Fruit fly (Drosophila melanogaster) whole organism, prepupa: ENCODE measurements around the gene mib1.
A peak's percentile ranks its signal among the peaks of the same experiment; 100 is the strongest.

Experiments
- CG10631 ChIP-seq: fragments of 200-800 bp; sonication (Bioruptor generic); optimal IDR thresholded peaks from 2 replicates; lab custom pipeline; 2016; ENCODE audit warnings: missing biosample characterization, missing genetic modification characterization
- CG10669 ChIP-seq: fragments of 200-800 bp; sonication (Bioruptor generic); optimal IDR thresholded peaks from 3 replicates; lab custom pipeline; 2018; ENCODE audit warnings: missing biosample characterization, mild to moderate bottlenecking, missing genetic modification characterization, moderate library complexity
- CG11294 ChIP-seq: fragments of 200-800 bp; sonication (Bioruptor generic); IDR thresholded peaks from 2 replicates; pipeline ENCODE4 v1.3.6; 2022; ENCODE audit warnings: missing biosample characterization, missing genetic modification characterization
- CG11762 ChIP-seq: fragments of 200-800 bp; sonication (Bioruptor generic); optimal IDR thresholded peaks from 3 replicates; lab custom pipeline; 2016; ENCODE audit warnings: missing biosample characterization, missing genetic modification characterization; ENCODE audit not compliant: insufficient read depth
- CG11902 ChIP-seq: fragments of 200-800 bp; sonication (Bioruptor generic); optimal IDR thresholded peaks from 3 replicates; lab custom pipeline; 2016; ENCODE audit warnings: missing biosample characterization, missing genetic modification characterization
- CG15336 ChIP-seq: fragments of 200-800 bp; sonication (Bioruptor generic); IDR thresholded peaks from 2 replicates; pipeline ENCODE4 v1.3.6; 2022; ENCODE audit warnings: missing biosample characterization, missing genetic modification characterization
- CG16779 ChIP-seq: fragments of 200-800 bp; sonication (Bioruptor generic); optimal IDR thresholded peaks from 3 replicates; lab custom pipeline; 2017; ENCODE audit warnings: missing biosample characterization, mild to moderate bottlenecking, missing genetic modification characterization
- CG3032 ChIP-seq: fragments of 200-800 bp; optimal IDR thresholded peaks from 2 replicates; lab custom pipeline; 2019; ENCODE audit warnings: missing biosample characterization, mild to moderate bottlenecking, missing genetic modification characterization, moderate library complexity
- CG32006 ChIP-seq: fragments of 200-800 bp; sonication (Bioruptor generic); optimal IDR thresholded peaks from 3 replicates; lab custom pipeline; 2017; ENCODE audit warnings: missing biosample characterization, mild to moderate bottlenecking, missing genetic modification characterization
- CG34406 ChIP-seq: fragments of 200-800 bp; sonication (Bioruptor generic); optimal IDR thresholded peaks from 3 replicates; lab custom pipeline; 2016; ENCODE audit warnings: missing biosample characterization, missing genetic modification characterization
- CG4318 ChIP-seq: fragments of 200-800 bp; sonication (Bioruptor generic); optimal IDR thresholded peaks from 3 replicates; lab custom pipeline; 2017; ENCODE audit warnings: missing biosample characterization, mild to moderate bottlenecking, missing genetic modification characterization
- CG6163 ChIP-seq: fragments of 200-800 bp; sonication (Bioruptor generic); IDR thresholded peaks from 3 replicates; pipeline ENCODE4 v1.3.6; 2022; ENCODE audit warnings: missing biosample characterization, missing genetic modification characterization
- CG6276 ChIP-seq: fragments of 200-800 bp; sonication (Bioruptor generic); optimal IDR thresholded peaks from 2 replicates; lab custom pipeline; 2017; ENCODE audit warnings: missing biosample characterization, mild to moderate bottlenecking, missing genetic modification characterization
- CG6792 ChIP-seq: fragments of 200-800 bp; sonication (Bioruptor generic); optimal IDR thresholded peaks from 3 replicates; lab custom pipeline; 2016; ENCODE audit warnings: missing biosample characterization, missing genetic modification characterization
- CG6854 ChIP-seq: fragments of 200-800 bp; sonication (Bioruptor generic); optimal IDR thresholded peaks from 2 replicates; lab custom pipeline; 2017; ENCODE audit warnings: missing biosample characterization, mild to moderate bottlenecking, missing genetic modification characterization
- CG8632 ChIP-seq: fragments of 200-800 bp; sonication (Bioruptor generic); optimal IDR thresholded peaks from 3 replicates; lab custom pipeline; 2016; ENCODE audit warnings: missing biosample characterization, missing genetic modification characterization
- CG9139 ChIP-seq: fragments of 200-800 bp; sonication (Bioruptor generic); optimal IDR thresholded peaks from 3 replicates; lab custom pipeline; 2017; ENCODE audit warnings: missing biosample characterization, mild to moderate bottlenecking, missing genetic modification characterization
- Eip75B ChIP-seq: fragments of 200-800 bp; sonication (Bioruptor generic); optimal IDR thresholded peaks from 3 replicates; lab custom pipeline; 2016; ENCODE audit warnings: missing biosample characterization, missing genetic modification characterization
- Eip78C ChIP-seq: fragments of 200-800 bp; sonication (Bioruptor generic); peaks from one replicate; lab custom pipeline; 2016; ENCODE audit warnings: missing biosample characterization, missing genetic modification characterization
- Ets96B ChIP-seq: fragments of 200-800 bp; optimal IDR thresholded peaks from 2 replicates; lab custom pipeline; 2019; ENCODE audit warnings: missing biosample characterization, mild to moderate bottlenecking, missing genetic modification characterization, moderate library complexity
- Gug ChIP-seq: fragments of 200-800 bp; sonication (Bioruptor generic); IDR thresholded peaks from 2 replicates; pipeline ENCODE4 v1.3.6; 2022; ENCODE audit warnings: missing biosample characterization, missing genetic modification characterization
- Hr38 ChIP-seq: sonication (Bioruptor generic); optimal IDR thresholded peaks from 2 replicates; lab custom pipeline; 2016; ENCODE audit warnings: missing biosample characterization, missing genetic modification characterization
- Hr39 ChIP-seq: fragments of 200-800 bp; sonication (Bioruptor generic); optimal IDR thresholded peaks from 2 replicates; lab custom pipeline; 2016; ENCODE audit warnings: missing biosample characterization, missing genetic modification characterization
- Hr4 ChIP-seq: fragments of 200-800 bp; sonication (Bioruptor generic); optimal IDR thresholded peaks from 3 replicates; lab custom pipeline; 2016; ENCODE audit warnings: missing biosample characterization, missing genetic modification characterization
- Lpt ChIP-seq: fragments of 200-800 bp; sonication (Bioruptor generic); optimal IDR thresholded peaks from 3 replicates; lab custom pipeline; 2016; ENCODE audit warnings: missing biosample characterization, missing genetic modification characterization
- Met ChIP-seq: fragments of 200-800 bp; sonication (Bioruptor generic); optimal IDR thresholded peaks from 3 replicates; lab custom pipeline; 2016; ENCODE audit warnings: missing biosample characterization, missing genetic modification characterization
- Smox ChIP-seq: fragments of 200-800 bp; sonication (Bioruptor generic); optimal IDR thresholded peaks from 3 replicates; lab custom pipeline; 2016; ENCODE audit warnings: missing biosample characterization, missing genetic modification characterization
- Sox102F ChIP-seq: fragments of 200-800 bp; sonication (Bioruptor generic); optimal IDR thresholded peaks from 2 replicates; lab custom pipeline; 2016; ENCODE audit warnings: missing biosample characterization, mild to moderate bottlenecking, missing genetic modification characterization
- Sox14 ChIP-seq: fragments of 200-800 bp; sonication (Bioruptor generic); optimal IDR thresholded peaks from 3 replicates; lab custom pipeline; 2016; ENCODE audit warnings: missing biosample characterization, missing genetic modification characterization
- Sox15 ChIP-seq: fragments of 200-800 bp; sonication (Bioruptor generic); optimal IDR thresholded peaks from 3 replicates; lab custom pipeline; 2016; ENCODE audit warnings: missing biosample characterization, missing genetic modification characterization
- achi ChIP-seq: fragments of 200-800 bp; sonication (Bioruptor generic); optimal IDR thresholded peaks from 3 replicates; lab custom pipeline; 2016; ENCODE audit warnings: missing biosample characterization, missing genetic modification characterization
- acj6 ChIP-seq: fragments of 200-800 bp; sonication (Bioruptor generic); optimal IDR thresholded peaks from 3 replicates; lab custom pipeline; 2016; ENCODE audit warnings: missing biosample characterization, missing genetic modification characterization
- cyc ChIP-seq: fragments of 200-800 bp; sonication (Bioruptor generic); optimal IDR thresholded peaks from 3 replicates; lab custom pipeline; 2016; ENCODE audit warnings: missing biosample characterization, missing genetic modification characterization
- dac ChIP-seq: fragments of 200-800 bp; sonication (Bioruptor generic); optimal IDR thresholded peaks from 2 replicates; lab custom pipeline; 2017; ENCODE audit warnings: missing biosample characterization, mild to moderate bottlenecking, missing genetic modification characterization
- dsx ChIP-seq: fragments of 200-800 bp; optimal IDR thresholded peaks from 3 replicates; lab custom pipeline; 2019; ENCODE audit warnings: missing biosample characterization, mild to moderate bottlenecking, missing genetic modification characterization, moderate library complexity; ENCODE audit not compliant: poor library complexity, severe bottlenecking
- eg ChIP-seq: fragments of 200-800 bp; sonication (Bioruptor generic); IDR thresholded peaks from 3 replicates; pipeline ENCODE4 v1.3.6; 2022; ENCODE audit warnings: missing biosample characterization, missing genetic modification characterization
- esn ChIP-seq: fragments of 200-800 bp; sonication (Bioruptor generic); optimal IDR thresholded peaks from 2 replicates; lab custom pipeline; 2016; ENCODE audit warnings: missing biosample characterization, mild to moderate bottlenecking, missing genetic modification characterization, moderate library complexity
- fkh ChIP-seq: fragments of 200-800 bp; sonication (Bioruptor generic); optimal IDR thresholded peaks from 3 replicates; lab custom pipeline; 2017; ENCODE audit warnings: missing biosample characterization, mild to moderate bottlenecking, missing genetic modification characterization, moderate library complexity
- net ChIP-seq: fragments of 200-800 bp; sonication (Bioruptor generic); optimal IDR thresholded peaks from 3 replicates; lab custom pipeline; 2016; ENCODE audit warnings: missing biosample characterization, missing genetic modification characterization
- pdm3 ChIP-seq: fragments of 200-800 bp; sonication (Bioruptor generic); optimal IDR thresholded peaks from 3 replicates; lab custom pipeline; 2016; ENCODE audit warnings: missing biosample characterization, missing genetic modification characterization
- ss ChIP-seq, 2 experiments: fragments of 200-800 bp; sonication (Bioruptor generic); optimal IDR thresholded peaks; 2 replicates in 1 of 2; 3 replicates in 1 of 2; lab custom pipeline; 2017 to 2018; ENCODE audit warnings: mild to moderate bottlenecking in 2 of 2, missing biosample characterization in 2 of 2, missing genetic modification characterization in 2 of 2, moderate library complexity in 1 of 2
- topi ChIP-seq: fragments of 200-800 bp; sonication (Bioruptor generic); optimal IDR thresholded peaks from 3 replicates; lab custom pipeline; 2016; ENCODE audit warnings: missing biosample characterization, missing genetic modification characterization

The mib1 gene

DNA sequence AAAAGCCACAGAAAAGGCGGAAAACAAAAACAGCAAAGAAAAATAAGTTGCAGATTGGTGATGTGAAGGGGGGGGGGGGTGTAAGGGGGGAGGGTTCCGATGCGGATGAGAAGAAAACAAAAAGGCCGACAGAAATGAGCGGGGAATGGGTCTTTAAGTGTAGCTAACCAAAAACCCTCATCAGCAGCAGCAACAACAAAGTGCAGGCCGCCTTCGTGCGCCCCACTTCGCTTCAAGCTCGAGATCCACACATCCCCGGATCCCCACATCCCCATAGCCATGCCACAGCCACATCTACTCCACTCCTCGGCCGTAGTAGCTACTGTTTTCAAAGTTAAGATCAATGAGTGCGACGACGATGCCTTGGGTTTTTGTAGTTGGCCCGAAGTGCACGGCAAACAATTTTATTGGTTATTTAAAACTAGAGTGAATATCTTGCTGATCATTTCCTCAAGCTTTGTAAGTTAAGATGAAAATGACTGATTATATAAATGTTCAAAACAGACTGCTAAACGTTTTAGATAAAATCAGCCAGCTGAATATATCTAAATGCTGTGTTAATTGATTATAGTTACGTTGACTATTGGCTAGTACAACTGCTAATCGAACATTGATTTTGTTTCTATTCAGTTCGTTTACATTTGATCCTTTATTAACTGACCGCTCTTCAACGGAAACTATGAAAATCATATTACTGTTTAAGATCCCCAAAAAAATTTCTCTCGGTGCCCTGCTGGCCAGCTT is 12.8 kb upstream of the mib1 start (continued):
- TF ChIP-seq CG34406 (GFP tag; lab: Kevin White, UChicago) = peak; percentile 43
- TF ChIP-seq CG11294 (GFP tag; lab: Robert Waterston, UW) = no peak
- TF ChIP-seq CG10631 (GFP tag; lab: Kevin White, UChicago) = peak; percentile 54
- peak; percentile 69 for TF ChIP-seq Sox102F
- TF ChIP-seq esn (GFP tag; lab: Kevin White, UChicago) = peak; percentile 81
- TF ChIP-seq achi (GFP tag; lab: Kevin White, UChicago) = peak; percentile 55
- TF ChIP-seq CG6276 (GFP tag; lab: Kevin White, UChicago) = peak; percentile 36
- peak; percentile 94 for TF ChIP-seq Eip78C (GFP tag; lab: Kevin White, UChicago)
- TF ChIP-seq CG4318 (GFP tag; lab: Kevin White, UChicago) = peak; percentile 35
- TF ChIP-seq cyc (GFP tag; lab: Kevin White, UChicago) = peak; percentile 58
- peak; percentile 70 for TF ChIP-seq topi (GFP tag; lab: Kevin White, UChicago)
- TF ChIP-seq Lpt (GFP tag; lab: Kevin White, UChicago) = peak; percentile 24
- TF ChIP-seq dsx (GFP tag; lab: Kevin White, UChicago) = peak; percentile 33
- peak; percentile 70 for TF ChIP-seq Eip75B (GFP tag; lab: Kevin White, UChicago)

DNA sequence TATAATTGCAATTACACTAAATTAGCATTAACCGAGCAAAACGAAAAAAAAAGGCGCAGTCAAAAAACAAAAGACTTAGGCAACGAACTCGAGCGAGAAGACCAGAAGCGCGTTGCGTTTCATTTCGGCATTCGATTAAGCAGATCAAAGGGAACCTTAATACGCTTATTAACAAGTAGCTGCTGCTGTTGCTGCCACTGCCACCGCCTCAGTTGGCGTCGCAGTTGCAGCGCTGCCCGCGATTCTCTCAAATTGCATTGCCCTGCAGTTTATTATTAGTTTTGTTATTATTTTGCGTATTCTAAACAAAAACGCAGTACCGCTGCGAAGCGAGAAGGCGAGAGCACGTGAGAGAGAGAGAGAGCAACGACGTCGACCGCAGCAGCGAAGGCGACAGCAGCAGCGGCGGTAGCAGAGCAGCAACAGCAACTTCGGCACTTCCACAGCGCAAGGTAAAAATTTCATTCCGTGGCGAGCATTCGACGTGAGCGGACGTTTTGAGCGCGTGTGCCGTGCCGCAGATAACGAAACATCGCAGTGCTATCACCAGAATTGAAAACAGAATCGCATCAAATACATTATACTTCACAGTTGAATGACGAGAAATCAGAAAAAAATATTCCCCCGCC is 11.5 kb upstream of the mib1 start, which contains the start of gene Notum:
Notum (plus strand) TSS at position 461 of the 629 bp plus-strand sequence.
- TF ChIP-seq pdm3 (no peak), Ets96B (tag; lab: Kevin White, UChicago) (no peak), CG10669 (no peak), Eip78C (GFP tag; lab: Kevin White, UChicago) (peak; percentile 38), CG6854 (peak; percentile 21), Hr4 (GFP tag; lab: Kevin White, UChicago) (no peak), acj6 (GFP tag; lab: Kevin White, UChicago) (no peak), CG11294 (GFP tag; lab: Robert Waterston, UW) (no peak), CG16779 (tag; lab: Kevin White, UChicago) (no peak), Met (no peak)

DNA sequence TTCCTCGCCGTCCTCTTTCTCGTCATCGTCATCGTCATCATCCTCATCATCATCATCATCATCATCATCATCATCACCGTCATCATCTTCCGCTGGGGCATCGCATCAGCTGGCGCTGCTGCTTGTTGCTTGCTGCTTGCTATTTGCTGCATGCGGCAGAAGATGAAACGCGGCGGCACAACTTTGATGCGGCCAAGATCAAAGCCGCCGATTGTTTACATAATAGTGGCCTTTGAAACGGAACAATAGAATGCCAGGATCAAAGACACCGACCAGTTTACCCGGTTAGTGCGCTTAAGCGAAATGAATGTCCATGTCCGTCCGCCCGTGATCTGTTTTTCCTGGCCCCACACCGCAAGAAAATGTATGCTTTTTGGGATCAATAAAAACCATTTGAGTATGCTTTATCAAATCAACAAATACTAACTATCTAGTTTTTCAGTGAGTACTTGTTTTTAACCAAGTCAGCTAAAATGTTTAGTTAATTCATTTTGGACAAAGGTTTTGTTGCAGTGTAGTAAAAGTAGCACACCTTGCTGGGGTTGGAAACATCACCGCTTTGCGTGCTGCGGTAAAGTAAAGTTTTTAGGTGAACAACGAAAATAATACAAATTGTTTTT is 9.6 kb upstream of the mib1 start:
- TF ChIP-seq CG11902 (GFP tag; lab: Kevin White, UChicago) (no peak), CG10631 (GFP tag; lab: Kevin White, UChicago) (peak; percentile 21), Smox (GFP tag; lab: Kevin White, UChicago) (peak; percentile 50), ss (GFP tag; optimal IDR thresholded peaks at IDR 0.05; lab: Kevin White, UChicago) (no peak), CG4318 (GFP tag; lab: Kevin White, UChicago) (peak; percentile 59), Hr39 (GFP tag; lab: Kevin White, UChicago) (peak; percentile 50), CG8632 (peak; percentile 25), CG34406 (GFP tag; lab: Kevin White, UChicago) (peak; percentile 26), eg (GFP tag; lab: Robert Waterston, UW) (peak; percentile 53; the same call in 2 of the 3 replicates), CG15336 (GFP tag; lab: Robert Waterston, UW) (peak; percentile 36; the same call in 1 of the 2 replicates), esn (GFP tag; lab: Kevin White, UChicago) (peak; percentile 64), CG16779 (tag; lab: Kevin White, UChicago) (no peak), CG32006 (GFP tag; lab: Kevin White, UChicago) (peak; percentile 80), CG3032 (tag; lab: Kevin White, UChicago) (peak; percentile 26), CG11762 (no peak), CG6792 (GFP tag; lab: Kevin White, UChicago) (peak; percentile 48), CG10669 (peak; percentile 43), net (GFP tag; lab: Kevin White, UChicago) (peak; percentile 36), CG6163 (GFP tag; lab: Robert Waterston, UW) (peak; percentile 56; the same call in 2 of the 3 replicates), cyc (GFP tag; lab: Kevin White, UChicago) (peak; percentile 50), fkh (GFP tag; lab: Kevin White, UChicago) (no peak), Hr38 (GFP tag; lab: Kevin White, UChicago) (no peak), Eip75B (GFP tag; lab: Kevin White, UChicago) (peak; percentile 48), Sox102F (peak; percentile 64), Eip78C (GFP tag; lab: Kevin White, UChicago) (peak; percentile 82), dac (GFP tag; lab: Kevin White, UChicago) (peak; percentile 23), Sox14 (peak; percentile 42), CG9139 (GFP tag; lab: Kevin White, UChicago) (no peak), Gug (GFP tag; lab: Robert Waterston, UW) (no peak), Sox15 (peak; percentile 0), Met (peak; percentile 50), achi (GFP tag; lab: Kevin White, UChicago) (peak; percentile 60)
